Worm (Caenorhabditis elegans) whole organism, mixed stage, embryonic: ENCODE measurements around the gene grl-25.

Experiments used
- M03D4.4 ChIP-seq: sonication (generic microtip); optimal IDR thresholded peaks from 2 replicates; lab custom pipeline; 2017; ENCODE audit warnings: mild to moderate bottlenecking, missing genetic modification characterization, missing compliant biosample characterization
- bed-3 ChIP-seq: fragments of 200-800 bp; sonication (Bioruptor generic); optimal IDR thresholded peaks from 3 replicates; lab custom pipeline; 2018; ENCODE audit warnings: mild to moderate bottlenecking, missing genetic modification characterization, moderate library complexity, missing compliant biosample characterization
- blmp-1 ChIP-seq: fragments of 150-350 bp; optimal IDR thresholded peaks from 2 replicates; lab custom pipeline; 2014; ENCODE audit warnings: missing biosample characterization, missing genetic modification characterization
- ceh-39 ChIP-seq: fragments of 150-350 bp; optimal IDR thresholded peaks from 2 replicates; lab custom pipeline; 2014; ENCODE audit warnings: missing biosample characterization, missing genetic modification characterization
- ceh-43 ChIP-seq: fragments of 200-800 bp; sonication (Bioruptor generic); optimal IDR thresholded peaks from 2 replicates; lab custom pipeline; 2018; ENCODE audit warnings: mild to moderate bottlenecking, missing genetic modification characterization, moderate library complexity, missing compliant biosample characterization
- ceh-83 ChIP-seq: fragments of 200-800 bp; sonication (Bioruptor generic); optimal IDR thresholded peaks from 2 replicates; lab custom pipeline; 2018; ENCODE audit warnings: mild to moderate bottlenecking, missing genetic modification characterization, missing compliant biosample characterization
- ces-1 ChIP-seq: fragments of 150-350 bp; optimal IDR thresholded peaks from 2 replicates; lab custom pipeline; 2014; ENCODE audit warnings: missing biosample characterization, missing genetic modification reagents, missing genetic modification characterization
- cnd-1 ChIP-seq: fragments of 200-800 bp; sonication (Bioruptor generic); optimal IDR thresholded peaks from 2 replicates; lab custom pipeline; 2018; ENCODE audit warnings: mild to moderate bottlenecking, missing genetic modification characterization, missing compliant biosample characterization
- drap-1 ChIP-seq: fragments of 200-800 bp; sonication (Bioruptor generic); optimal IDR thresholded peaks from 3 replicates; lab custom pipeline; 2018; ENCODE audit warnings: mild to moderate bottlenecking, missing genetic modification characterization, missing compliant biosample characterization
- elt-1 ChIP-seq: sonication (generic microtip); optimal IDR thresholded peaks from 2 replicates; lab custom pipeline; 2017; ENCODE audit warnings: missing genetic modification characterization, mild to moderate bottlenecking, missing compliant biosample characterization, antibody characterized with exemption, moderate library complexity, borderline replicate concordance; ENCODE audit not compliant: insufficient read depth
- elt-3 ChIP-seq: fragments of 150-350 bp; optimal IDR thresholded peaks from 2 replicates; lab custom pipeline; 2014; ENCODE audit warnings: missing biosample characterization, missing genetic modification characterization
- flh-1 ChIP-seq: fragments of 200-800 bp; sonication (Bioruptor generic); optimal IDR thresholded peaks from 2 replicates; lab custom pipeline; 2018; ENCODE audit warnings: mild to moderate bottlenecking, missing genetic modification characterization, moderate library complexity, missing compliant biosample characterization
- ham-2 ChIP-seq: fragments of 200-800 bp; sonication (Bioruptor generic); optimal IDR thresholded peaks from 2 replicates; lab custom pipeline; 2018; ENCODE audit warnings: mild to moderate bottlenecking, missing genetic modification characterization, missing compliant biosample characterization
- hlh-1 ChIP-seq: fragments of 150-350 bp; optimal IDR thresholded peaks from 2 replicates; lab custom pipeline; 2014; ENCODE audit warnings: missing biosample characterization, missing genetic modification reagents, missing genetic modification characterization
- lin-13 ChIP-seq: fragments of 150-350 bp; optimal IDR thresholded peaks from 2 replicates; lab custom pipeline; 2014; ENCODE audit warnings: missing biosample characterization, missing genetic modification characterization
- lin-32 ChIP-seq: fragments of 200-800 bp; sonication (Bioruptor generic); optimal IDR thresholded peaks from 2 replicates; lab custom pipeline; 2018; ENCODE audit warnings: mild to moderate bottlenecking, missing genetic modification characterization, missing compliant biosample characterization
- lsy-2 ChIP-seq: fragments of 150-350 bp; optimal IDR thresholded peaks from 2 replicates; lab custom pipeline; 2014; ENCODE audit warnings: missing biosample characterization, missing genetic modification characterization
- mep-1 ChIP-seq: fragments of 150-350 bp; optimal IDR thresholded peaks from 2 replicates; lab custom pipeline; 2017; ENCODE audit warnings: missing biosample characterization, missing genetic modification reagents, missing genetic modification characterization, inconsistent platforms
- mls-2 ChIP-seq: sonication (generic microtip); optimal IDR thresholded peaks from 2 replicates; lab custom pipeline; 2016; ENCODE audit warnings: mild to moderate bottlenecking, missing genetic modification characterization, moderate library complexity, missing compliant biosample characterization
- nhr-12 ChIP-seq: fragments of 150-350 bp; optimal IDR thresholded peaks from 2 replicates; lab custom pipeline; 2014; ENCODE audit warnings: missing biosample characterization, missing genetic modification characterization
- nhr-2 ChIP-seq: fragments of 150-350 bp; optimal IDR thresholded peaks from 2 replicates; lab custom pipeline; 2014; ENCODE audit warnings: missing biosample characterization, missing genetic modification characterization
- nhr-237 ChIP-seq: fragments of 150-350 bp; optimal IDR thresholded peaks from 2 replicates; lab custom pipeline; 2014; ENCODE audit warnings: missing biosample characterization, missing genetic modification characterization
- nhr-28 ChIP-seq: fragments of 150-350 bp; optimal IDR thresholded peaks from 2 replicates; lab custom pipeline; 2014; ENCODE audit warnings: missing biosample characterization, missing genetic modification characterization
- nhr-76 ChIP-seq: sonication (generic microtip); optimal IDR thresholded peaks from 2 replicates; lab custom pipeline; 2017; ENCODE audit warnings: missing biosample characterization, missing genetic modification characterization
- pha-4 ChIP-seq: fragments of 150-350 bp; optimal IDR thresholded peaks from 2 replicates; lab custom pipeline; 2018; ENCODE audit warnings: missing biosample characterization, missing genetic modification reagents, missing genetic modification characterization
- sem-2 ChIP-seq: fragments of 200-800 bp; sonication (Bioruptor generic); optimal IDR thresholded peaks from 2 replicates; lab custom pipeline; 2018; ENCODE audit warnings: mild to moderate bottlenecking, missing genetic modification characterization, missing compliant biosample characterization
- snpc-4 ChIP-seq: fragments of 150-350 bp; optimal IDR thresholded peaks from 2 replicates; lab custom pipeline; 2014; ENCODE audit warnings: missing biosample characterization, missing genetic modification characterization
- unc-120 ChIP-seq: sonication (generic microtip); optimal IDR thresholded peaks from 2 replicates; lab custom pipeline; 2017; ENCODE audit warnings: missing genetic modification characterization, missing compliant biosample characterization; ENCODE audit not compliant: poor library complexity, severe bottlenecking
- unc-62 ChIP-seq: fragments of 150-350 bp; optimal IDR thresholded peaks from 2 replicates; lab custom pipeline; 2014; ENCODE audit warnings: missing biosample characterization, missing genetic modification reagents, missing genetic modification characterization
- zip-8 ChIP-seq: fragments of 150-350 bp; optimal IDR thresholded peaks from 2 replicates; lab custom pipeline; 2014; ENCODE audit warnings: missing biosample characterization, missing genetic modification characterization
- ztf-11 ChIP-seq: fragments of 150-350 bp; optimal IDR thresholded peaks from 2 replicates; lab custom pipeline; 2014; ENCODE audit warnings: missing biosample characterization, missing genetic modification characterization

grl-25 gene

ce11 chrIII:8984412-8984811 is 22.3 kb downstream of the grl-25 start:
- TF ChIP-seq snpc-4 (tag; lab: Kevin White, UChicago) (no peak), unc-120 (no peak), lsy-2 (tag; lab: Kevin White, UChicago) (no peak), cnd-1 (tag; lab: Kevin White, UChicago) (no peak), ceh-43 (GFP tag; lab: Kevin White, UChicago) (no peak), ztf-11 (tag; lab: Kevin White, UChicago) (no peak), flh-1 (GFP tag; lab: Kevin White, UChicago) (no peak), unc-62 (GFP tag; lab: Kevin White, UChicago) (no peak), M03D4.4 (no peak), mls-2 (no peak)
- TF ChIP-seq, all 35 proteins: peak for 0

DNA sequence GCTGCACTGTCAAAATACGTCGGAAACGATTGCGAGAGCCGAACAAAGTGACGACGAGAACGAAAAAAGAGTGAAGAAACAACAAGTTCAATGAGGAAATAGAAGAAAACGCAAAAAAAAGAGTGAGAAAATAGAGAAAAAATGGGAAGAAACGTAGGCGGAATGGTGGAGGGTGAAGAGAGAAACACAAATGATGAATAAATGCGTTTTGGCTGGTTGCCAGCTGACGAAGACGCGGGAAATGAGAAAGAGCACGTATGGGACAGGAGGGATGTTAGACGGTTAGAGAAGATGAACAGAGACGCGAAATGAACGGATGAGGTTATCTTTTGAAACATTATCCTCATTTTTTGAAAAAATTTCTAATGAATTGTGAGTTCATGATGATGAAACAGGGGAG is 22.9 kb downstream of the grl-25 start:
- peak; percentile 27 for TF ChIP-seq lin-32
- TF ChIP-seq bed-3 (GFP tag; lab: Kevin White, UChicago): no peak
- peak; percentile 56 for TF ChIP-seq unc-120
- TF ChIP-seq nhr-237: peak; percentile 6
- peak; percentile 86 for TF ChIP-seq ces-1 (GFP tag; lab: Kevin White, UChicago)
- TF ChIP-seq drap-1 (GFP tag; lab: Kevin White, UChicago): no peak
- TF ChIP-seq hlh-1: peak; percentile 93
- peak; percentile 79 for TF ChIP-seq unc-62 (GFP tag; lab: Kevin White, UChicago)
- peak; percentile 9 for TF ChIP-seq mls-2
- peak; percentile 1 for TF ChIP-seq mep-1
- no peak for TF ChIP-seq elt-3 (tag; lab: Kevin White, UChicago)

- no peak for TF ChIP-seq blmp-1 (tag; lab: Kevin White, UChicago)
- no peak for TF ChIP-seq nhr-28 (tag; lab: Kevin White, UChicago)
- no peak for TF ChIP-seq nhr-76
- TF ChIP-seq unc-120: no peak
- no peak for TF ChIP-seq elt-1 (tag; lab: Kevin White, UChicago)
- no peak for TF ChIP-seq nhr-2
- TF ChIP-seq unc-62 (GFP tag; lab: Kevin White, UChicago): no peak
Measured at ce11 chrIII:8985461-8985860, 23.4 kb downstream of the grl-25 start.

ce11 chrIII:8985965-8986364 is 23.9 kb downstream of the grl-25 start:
- TF ChIP-seq blmp-1 (tag; lab: Kevin White, UChicago) (no peak), lin-32 (no peak), ham-2 (GFP tag; lab: Kevin White, UChicago) (no peak), ceh-83 (GFP tag; lab: Kevin White, UChicago) (no peak), ces-1 (GFP tag; lab: Kevin White, UChicago) (no peak), lsy-2 (tag; lab: Kevin White, UChicago) (no peak), snpc-4 (tag; lab: Kevin White, UChicago) (no peak), nhr-2 (no peak), hlh-1 (no peak), ztf-11 (tag; lab: Kevin White, UChicago) (no peak), unc-62 (GFP tag; lab: Kevin White, UChicago) (no peak), nhr-76 (no peak), ceh-39 (no peak), pha-4 (tag; lab: Kevin White, UChicago) (no peak), ceh-43 (GFP tag; lab: Kevin White, UChicago) (no peak), cnd-1 (tag; lab: Kevin White, UChicago) (no peak)

ce11 chrIII:8986872-8987271 is 24.8 kb downstream of the grl-25 start:
- peak; percentile 90 for TF ChIP-seq elt-3 (tag; lab: Kevin White, UChicago)
- TF ChIP-seq ztf-11 (tag; lab: Kevin White, UChicago): no peak
- no peak for TF ChIP-seq ceh-39
- TF ChIP-seq M03D4.4: no peak
- TF ChIP-seq hlh-1: peak; percentile 5

ce11 chrIII:8988061-8988460 is 26.0 kb downstream of the grl-25 start:
- TF ChIP-seq snpc-4 (tag; lab: Kevin White, UChicago) (no peak), zip-8 (no peak), lin-32 (no peak), ztf-11 (tag; lab: Kevin White, UChicago) (no peak), nhr-12 (tag; lab: Kevin White, UChicago) (no peak), sem-2 (GFP tag; lab: Kevin White, UChicago) (no peak), unc-120 (no peak), lin-13 (tag; lab: Kevin White, UChicago) (no peak)
